Worm (Caenorhabditis elegans): ENCODE data around the gene H10E21.5.
A peak's percentile ranks its signal among the peaks of the same experiment; 100 is the strongest.

H10E21.5 gene

ce11 chrIII:28841-29240, 5.1 kb upstream of the H10E21.5 start:
- TF ChIP-seq nhr-11 (tag; optimal IDR thresholded peaks at IDR 0.05) (no peak), ceh-28 (tag; optimal IDR thresholded peaks at IDR 0.05) (no peak), nfya-1 (tag; optimal IDR thresholded peaks at IDR 0.05; ENCODE audit: insufficient read depth) (no peak)

ce11 chrIII:27341-27947, 3.7 kb upstream of the H10E21.5 start:
- TF ChIP-seq ceh-28 (tag; optimal IDR thresholded peaks at IDR 0.05) (no peak), elt-3 (tag; optimal IDR thresholded peaks at IDR 0.05) (no peak), ztf-11 (tag; optimal IDR thresholded peaks at IDR 0.05) (no peak), R02D3.7 (tag; optimal IDR thresholded peaks at IDR 0.05) (no peak), ztf-4 (tag; optimal IDR thresholded peaks at IDR 0.05) (no peak), nfya-1 (tag; optimal IDR thresholded peaks at IDR 0.05; ENCODE audit: insufficient read depth) (no peak), fkh-2 (tag; optimal IDR thresholded peaks at IDR 0.05) (no peak), nhr-77 (tag; optimal IDR thresholded peaks at IDR 0.05) (no peak), ceh-9 (tag; optimal IDR thresholded peaks at IDR 0.05) (no peak), mdl-1 (tag; optimal IDR thresholded peaks at IDR 0.05) (no peak)

- no peak for TF ChIP-seq nhr-25 (tag; optimal IDR thresholded peaks at IDR 0.05)
- TF ChIP-seq sea-2 (GFP tag; optimal IDR thresholded peaks at IDR 0.05), result no peak
- no peak for TF ChIP-seq snpc-4 (tag; optimal IDR thresholded peaks at IDR 0.05)
- no peak for TF ChIP-seq ztf-4 (tag; optimal IDR thresholded peaks at IDR 0.05)
- no peak for TF ChIP-seq eor-1 (tag; optimal IDR thresholded peaks at IDR 0.05)
- TF ChIP-seq ZK546.5 (tag; optimal IDR thresholded peaks at IDR 0.05), result no peak
- TF ChIP-seq fkh-10 (GFP tag; optimal IDR thresholded peaks at IDR 0.05), result peak; percentile 45
- TF ChIP-seq ceh-28 (tag; optimal IDR thresholded peaks at IDR 0.05), result peak; percentile 68
- no peak for TF ChIP-seq nhr-43 (tag; optimal IDR thresholded peaks at IDR 0.05; ENCODE audit: poor library complexity, severe bottlenecking)
- TF ChIP-seq ama-1 (optimal IDR thresholded peaks at IDR 0.05), result no peak
- TF ChIP-seq fkh-2 (tag; optimal IDR thresholded peaks at IDR 0.05), result peak; percentile 35
- no peak for TF ChIP-seq nhr-12 (tag; optimal IDR thresholded peaks at IDR 0.05)
- peak; percentile 28 for TF ChIP-seq lin-15B (tag; optimal IDR thresholded peaks at IDR 0.05)
- TF ChIP-seq jun-1 (tag; optimal IDR thresholded peaks at IDR 0.05), result peak; percentile 3
- peak; percentile 47 for TF ChIP-seq ceh-82 (tag; optimal IDR thresholded peaks at IDR 0.05)
- no peak for TF ChIP-seq egl-5 (tag; optimal IDR thresholded peaks at IDR 0.05)
- no peak for TF ChIP-seq ztf-11 (tag; optimal IDR thresholded peaks at IDR 0.05)
- TF ChIP-seq pqm-1 (tag; optimal IDR thresholded peaks at IDR 0.05), result no peak
- TF ChIP-seq R02D3.7 (tag; optimal IDR thresholded peaks at IDR 0.05), result no peak
- TF ChIP-seq nhr-28 (tag; optimal IDR thresholded peaks at IDR 0.05), result no peak
- peak; percentile 38 for TF ChIP-seq nhr-11 (tag; optimal IDR thresholded peaks at IDR 0.05)
- peak; percentile 90 for TF ChIP-seq nfya-1 (tag; optimal IDR thresholded peaks at IDR 0.05; ENCODE audit: insufficient read depth)
- TF ChIP-seq skn-1 (tag; optimal IDR thresholded peaks at IDR 0.05), result no peak
- peak; percentile 50 for TF ChIP-seq tbx-2 (tag; optimal IDR thresholded peaks at IDR 0.05)
- no peak for TF ChIP-seq nhr-77 (tag; optimal IDR thresholded peaks at IDR 0.05)
- no peak for TF ChIP-seq daf-12 (tag; optimal IDR thresholded peaks at IDR 0.05)
- TF ChIP-seq mdl-1 (tag; optimal IDR thresholded peaks at IDR 0.05), result peak; percentile 41
- no peak for TF ChIP-seq egl-27 (tag; optimal IDR thresholded peaks at IDR 0.05)
- no peak for TF ChIP-seq nhr-23 (tag; optimal IDR thresholded peaks at IDR 0.05)
- TF ChIP-seq lin-39 (tag; optimal IDR thresholded peaks at IDR 0.05), result peak; percentile 95
- TF ChIP-seq nhr-76 (tag; optimal IDR thresholded peaks at IDR 0.05), result no peak
- TF ChIP-seq pha-4 (tag; optimal IDR thresholded peaks at IDR 0.05), result no peak
- peak; percentile 18 for TF ChIP-seq lsy-12 (tag; optimal IDR thresholded peaks at IDR 0.05)
- TF ChIP-seq hmg-11 (tag; optimal IDR thresholded peaks at IDR 0.05), result peak; percentile 74
Observed at ce11 chrIII:25582-25996, 1.8 kb upstream of the H10E21.5 start.

ce11 chrIII:21276-21675, 2.5 kb downstream of the H10E21.5 start:
- TF ChIP-seq nhr-23 (tag; optimal IDR thresholded peaks at IDR 0.05) (no peak), nhr-12 (tag; optimal IDR thresholded peaks at IDR 0.05) (no peak), ztf-11 (tag; optimal IDR thresholded peaks at IDR 0.05) (no peak), fkh-2 (tag; optimal IDR thresholded peaks at IDR 0.05) (no peak)
